Worm (Caenorhabditis elegans) whole organism, L4 larva: ENCODE results near the gene T07C4.12.

ENCODE experiments used
- D1046.2 ChIP-seq: fragments of 200-800 bp; sonication (Bioruptor generic); IDR thresholded peaks from 2 replicates; pipeline ENCODE4 v1.3.6; 2022; ENCODE audit warnings: missing genetic modification characterization, missing compliant biosample characterization
- T20F7.1 ChIP-seq: fragments of 200-800 bp; sonication (Bioruptor generic); optimal IDR thresholded peaks from 2 replicates; lab custom pipeline; 2018; ENCODE audit warnings: mild to moderate bottlenecking, missing genetic modification characterization, missing compliant biosample characterization
- T26A8.4 ChIP-seq: fragments of 200-800 bp; sonication (Bioruptor generic); IDR thresholded peaks from 2 replicates; pipeline ENCODE4 v1.3.6; 2022; ENCODE audit warnings: missing genetic modification characterization, missing compliant biosample characterization
- Y105C5A.15 ChIP-seq: fragments of 200-800 bp; sonication (Bioruptor generic); IDR thresholded peaks from 2 replicates; pipeline ENCODE4 v1.3.6; 2022; ENCODE audit warnings: missing genetic modification characterization, missing compliant biosample characterization
- ZK546.5 ChIP-seq, 2 experiments: sonication (generic microtip); optimal IDR thresholded peaks; 2 replicates each; lab custom pipeline; 2017; ENCODE audit warnings: missing biosample characterization in 2 of 2, missing genetic modification characterization in 2 of 2
- ceh-20 ChIP-seq: fragments of 200-800 bp; sonication (Bioruptor generic); IDR thresholded peaks from 2 replicates; pipeline ENCODE4 v1.3.6; 2022; ENCODE audit warnings: missing genetic modification reagents, missing genetic modification characterization, missing compliant biosample characterization
- ceh-28 ChIP-seq: fragments of 150-350 bp; optimal IDR thresholded peaks from 2 replicates; lab custom pipeline; 2014; ENCODE audit warnings: missing biosample characterization, missing genetic modification reagents, missing genetic modification characterization
- ceh-32 ChIP-seq: sonication (generic microtip); optimal IDR thresholded peaks from 2 replicates; lab custom pipeline; 2016; ENCODE audit warnings: mild to moderate bottlenecking, missing genetic modification characterization, missing compliant biosample characterization; ENCODE audit not compliant: poor library complexity
- ctbp-1 ChIP-seq: fragments of 200-800 bp; sonication (Bioruptor generic); IDR thresholded peaks from 2 replicates; pipeline ENCODE4 v1.3.6; 2022; ENCODE audit warnings: missing genetic modification reagents, missing genetic modification characterization, missing compliant biosample characterization
- dmd-6 ChIP-seq: fragments of 200-800 bp; sonication (Bioruptor generic); IDR thresholded peaks from 2 replicates; pipeline ENCODE4 v1.3.6; 2022; ENCODE audit warnings: missing genetic modification reagents, missing genetic modification characterization, missing compliant biosample characterization
- dmd-9 ChIP-seq: fragments of 200-800 bp; sonication (Bioruptor generic); IDR thresholded peaks from 2 replicates; pipeline ENCODE4 v1.3.6; 2022; ENCODE audit warnings: missing genetic modification reagents, missing genetic modification characterization, missing compliant biosample characterization
- dpl-1 ChIP-seq: fragments of 150-350 bp; optimal IDR thresholded peaks from 2 replicates; lab custom pipeline; 2014; ENCODE audit warnings: missing biosample characterization, missing genetic modification reagents, missing genetic modification characterization
- egl-27 ChIP-seq: sonication (generic microtip); optimal IDR thresholded peaks from 3 replicates; lab custom pipeline; 2017; ENCODE audit warnings: missing biosample characterization, missing genetic modification reagents, missing genetic modification characterization
- fkh-10 ChIP-seq: fragments of 150-350 bp; optimal IDR thresholded peaks from 2 replicates; lab custom pipeline; 2014; ENCODE audit warnings: missing biosample characterization, missing genetic modification reagents, missing genetic modification characterization
- gei-8 ChIP-seq: fragments of 200-800 bp; sonication (Bioruptor generic); optimal IDR thresholded peaks from 2 replicates; lab custom pipeline; 2018; ENCODE audit warnings: mild to moderate bottlenecking, missing genetic modification characterization, missing compliant biosample characterization
- hlh-11 ChIP-seq: fragments of 200-800 bp; sonication (Bioruptor generic); optimal IDR thresholded peaks from 2 replicates; lab custom pipeline; 2018; ENCODE audit warnings: mild to moderate bottlenecking, missing genetic modification characterization, missing compliant biosample characterization
- hlh-30 ChIP-seq: sonication (generic microtip); optimal IDR thresholded peaks from 2 replicates; lab custom pipeline; 2017; ENCODE audit warnings: antibody characterized with exemption, mild to moderate bottlenecking, missing genetic modification characterization, missing compliant biosample characterization; ENCODE audit not compliant: insufficient read depth
- jun-1 ChIP-seq: fragments of 150-350 bp; optimal IDR thresholded peaks from 2 replicates; lab custom pipeline; 2014; ENCODE audit warnings: missing biosample characterization, missing genetic modification reagents, missing genetic modification characterization
- lim-7 ChIP-seq: fragments of 200-800 bp; sonication (Bioruptor generic); IDR thresholded peaks from 2 replicates; pipeline ENCODE4 v1.3.6; 2022; ENCODE audit warnings: missing genetic modification characterization, missing compliant biosample characterization
- lin-1 ChIP-seq: fragments of 200-800 bp; sonication (Bioruptor generic); IDR thresholded peaks from 2 replicates; pipeline ENCODE4 v1.3.6; 2022; ENCODE audit warnings: missing genetic modification reagents, missing genetic modification characterization, missing compliant biosample characterization
- lin-15B ChIP-seq: fragments of 150-350 bp; sonication (generic microtip); optimal IDR thresholded peaks from 3 replicates; lab custom pipeline; 2014; ENCODE audit warnings: missing biosample characterization, missing genetic modification characterization
- lir-3 ChIP-seq: sonication (generic microtip); optimal IDR thresholded peaks from 2 replicates; lab custom pipeline; 2016; ENCODE audit warnings: mild to moderate bottlenecking, missing genetic modification characterization, missing compliant biosample characterization
- mes-2 ChIP-seq: sonication (generic microtip); optimal IDR thresholded peaks from 2 replicates; lab custom pipeline; 2016; ENCODE audit warnings: missing genotype, mild to moderate bottlenecking, missing genetic modification characterization, missing compliant biosample characterization; ENCODE audit not compliant: poor library complexity, severe bottlenecking
- mxl-2 ChIP-seq: fragments of 200-800 bp; sonication (Bioruptor generic); conservative IDR thresholded peaks from 2 replicates; pipeline ENCODE4 v1.3.6; 2022; ENCODE audit warnings: missing genetic modification reagents, missing genetic modification characterization, missing compliant biosample characterization
- nhr-10 ChIP-seq: fragments of 150-350 bp; optimal IDR thresholded peaks from 2 replicates; lab custom pipeline; 2014; ENCODE audit warnings: missing biosample characterization, missing genetic modification characterization
- nhr-28 ChIP-seq: fragments of 150-350 bp; optimal IDR thresholded peaks from 2 replicates; lab custom pipeline; 2014; ENCODE audit warnings: missing biosample characterization, missing genetic modification characterization
- nhr-42 ChIP-seq: fragments of 200-800 bp; sonication (Bioruptor generic); IDR thresholded peaks from 2 replicates; pipeline ENCODE4 v1.3.6; 2022; ENCODE audit warnings: missing genetic modification characterization, missing compliant biosample characterization
- nhr-48 ChIP-seq: sonication (generic microtip); optimal IDR thresholded peaks from 2 replicates; lab custom pipeline; 2016; ENCODE audit warnings: mild to moderate bottlenecking, missing genetic modification characterization, missing compliant biosample characterization
- nhr-77 ChIP-seq: fragments of 150-350 bp; optimal IDR thresholded peaks from 2 replicates; lab custom pipeline; 2014; ENCODE audit warnings: missing biosample characterization, missing genetic modification characterization
- php-3 ChIP-seq: fragments of 200-800 bp; sonication (Bioruptor generic); IDR thresholded peaks from 2 replicates; pipeline ENCODE4 v1.3.6; 2022; ENCODE audit warnings: missing genetic modification reagents, missing genetic modification characterization, missing compliant biosample characterization
- pqm-1 ChIP-seq: sonication (generic microtip); optimal IDR thresholded peaks from 2 replicates; lab custom pipeline; 2017; ENCODE audit warnings: missing biosample characterization, missing genetic modification characterization
- saeg-2 ChIP-seq: fragments of 200-800 bp; sonication (Bioruptor generic); IDR thresholded peaks from 2 replicates; pipeline ENCODE4 v1.3.6; 2022; ENCODE audit warnings: missing genetic modification reagents, missing genetic modification characterization, missing compliant biosample characterization
- spr-3 ChIP-seq: fragments of 200-800 bp; sonication (Bioruptor generic); optimal IDR thresholded peaks from 2 replicates; lab custom pipeline; 2018; ENCODE audit warnings: mild to moderate bottlenecking, missing genetic modification characterization, missing compliant biosample characterization
- tag-97 ChIP-seq: fragments of 200-800 bp; sonication (Bioruptor generic); IDR thresholded peaks from 2 replicates; pipeline ENCODE4 v1.3.6; 2022; ENCODE audit warnings: missing genetic modification characterization, missing compliant biosample characterization
- unc-62 ChIP-seq, 3 experiments: fragments of 150-350 bp in 1 of 3; sonication (generic microtip); optimal IDR thresholded peaks in 2 of 3; peaks in 1 of 3; 1 replicate in 1 of 3; 2 replicates in 2 of 3; lab custom pipeline; 2014 to 2017; ENCODE audit warnings: missing biosample characterization in 3 of 3, missing genetic modification characterization in 3 of 3, missing genetic modification reagents in 3 of 3, missing genotype in 1 of 3
- vab-7 ChIP-seq: fragments of 200-800 bp; sonication (Bioruptor generic); IDR thresholded peaks from 2 replicates; pipeline ENCODE4 v1.3.6; 2022; ENCODE audit warnings: missing genetic modification reagents, missing genetic modification characterization, missing compliant biosample characterization
- zfp-2 ChIP-seq: sonication (generic microtip); optimal IDR thresholded peaks from 2 replicates; lab custom pipeline; 2016; ENCODE audit warnings: mild to moderate bottlenecking, missing genetic modification characterization, missing compliant biosample characterization
- zip-11 ChIP-seq: fragments of 200-800 bp; sonication (Bioruptor generic); IDR thresholded peaks from 2 replicates; pipeline ENCODE4 v1.3.6; 2022; ENCODE audit warnings: missing genetic modification characterization, missing compliant biosample characterization
- zip-2 ChIP-seq: fragments of 150-350 bp; optimal IDR thresholded peaks from 2 replicates; lab custom pipeline; 2014; ENCODE audit warnings: missing biosample characterization, missing genetic modification characterization

The T07C4.12 gene

DNA sequence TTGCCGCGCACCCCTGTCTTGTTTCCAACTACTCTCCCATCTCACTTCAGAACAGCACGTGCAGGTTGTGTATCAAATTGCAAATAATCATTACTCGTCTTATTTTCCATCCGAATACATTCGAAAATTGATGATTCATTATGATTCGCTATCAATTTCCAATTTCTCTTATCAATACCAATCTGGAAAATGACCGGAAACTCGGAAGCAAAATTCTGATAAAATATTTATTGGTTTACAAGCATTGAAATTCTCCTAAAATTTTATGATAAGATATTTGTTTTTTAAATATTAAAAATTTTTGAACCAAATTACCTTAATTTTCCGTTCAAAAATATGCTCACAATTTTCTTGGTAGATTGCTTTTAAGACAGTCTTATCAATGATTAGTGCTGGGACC, 27.2 kb downstream of the T07C4.12 start:
- TF ChIP-seq ceh-28 (tag; lab: Kevin White, UChicago) (no peak), php-3 (GFP tag; lab: Robert Waterston, UW) (0 out of 2 replicates have a peak, but pooled peaks have one; percentile 39), pqm-1 (tag; lab: Kevin White, UChicago) (peak; percentile 58), fkh-10 (GFP tag; lab: Kevin White, UChicago) (no peak), nhr-28 (tag; lab: Kevin White, UChicago) (peak; percentile 34), lin-1 (GFP tag; lab: Robert Waterston, UW) (0 out of 2 replicates have a peak, but pooled peaks have one; percentile 33), D1046.2 (no peak), dmd-6 (GFP tag; lab: Robert Waterston, UW) (peak; percentile 21; the same call in 1 of the 2 replicates)

ce11 chrIII:10300078-10300477, 32.4 kb downstream of the T07C4.12 start, which contains the start of gene vglu-3:
Gene vglu-3, plus strand, starts transcription at chrIII:10300378.
- no peak for TF ChIP-seq zfp-2 (tag; lab: Kevin White, UChicago)
- TF ChIP-seq unc-62 (GFP tag; optimal IDR thresholded peaks at IDR 0.05 in 1 of 2; lab: Kevin White, UChicago) = peak in 1 of 2 experiments; percentile 72
- TF ChIP-seq unc-62 (tag; optimal IDR thresholded peaks at IDR 0.05; lab: Kevin White, UChicago) = no peak

ce11 chrIII:10296904-10297303, 35.6 kb downstream of the T07C4.12 start:
- no peak for TF ChIP-seq saeg-2
- TF ChIP-seq zip-11 (GFP tag; lab: Robert Waterston, UW) = no peak
- TF ChIP-seq unc-62 (GFP tag; optimal IDR thresholded peaks at IDR 0.05 in 1 of 2; lab: Kevin White, UChicago) = peak in 1 of 2 experiments; percentile 72
- TF ChIP-seq unc-62 (tag; optimal IDR thresholded peaks at IDR 0.05; lab: Kevin White, UChicago) = no peak
- TF ChIP-seq nhr-48 (tag; lab: Kevin White, UChicago) = no peak
- TF ChIP-seq php-3 (GFP tag; lab: Robert Waterston, UW) = peak; percentile 23; the same call in 1 of the 2 replicates
- 0 out of 2 replicates have a peak, but pooled peaks have one; percentile 12 for TF ChIP-seq ceh-20 (GFP tag; lab: Robert Waterston, UW)
- no peak for TF ChIP-seq zip-2
- no peak for TF ChIP-seq egl-27
- no peak for TF ChIP-seq hlh-11
- no peak for TF ChIP-seq tag-97 (GFP tag; lab: Robert Waterston, UW)
- TF ChIP-seq, all 104 proteins: peak for 3

- TF ChIP-seq dpl-1 (GFP tag; lab: Kevin White, UChicago) (no peak), nhr-48 (tag; lab: Kevin White, UChicago) (no peak), ceh-32 (tag; lab: Kevin White, UChicago) (no peak), spr-3 (GFP tag; lab: Kevin White, UChicago) (no peak), ZK546.5 (tag; optimal IDR thresholded peaks at IDR 0.05; lab: Kevin White, UChicago) (no peak), egl-27 (no peak), nhr-42 (GFP tag; lab: Robert Waterston, UW) (no peak), dmd-9 (GFP tag; lab: Robert Waterston, UW) (no peak), fkh-10 (GFP tag; lab: Kevin White, UChicago) (no peak), nhr-28 (tag; lab: Kevin White, UChicago) (no peak)
Observed at ce11 chrIII:10294837-10295236, 37.6 kb downstream of the T07C4.12 start, which contains the start of gene vglu-2. Gene vglu-2, plus strand, starts transcription at chrIII:10295137.

DNA sequence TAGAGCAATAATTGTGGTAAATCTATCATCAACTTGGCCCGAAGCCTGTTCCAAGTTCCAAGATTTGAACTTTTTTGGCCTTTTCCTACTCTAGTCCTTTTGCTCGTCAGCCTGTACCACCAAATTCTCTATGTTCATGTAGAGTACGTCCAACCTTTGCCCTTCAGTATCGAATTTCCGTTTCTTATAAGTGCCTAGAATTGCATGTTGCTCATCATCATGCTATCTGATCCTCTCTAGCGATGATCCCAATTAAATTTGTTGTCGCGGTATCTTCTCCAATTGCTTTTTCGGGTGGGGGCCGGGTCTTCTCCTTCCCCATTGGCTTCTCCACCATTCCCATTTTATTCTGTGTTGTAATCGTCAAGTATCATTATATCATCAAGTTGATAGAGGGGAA, 38.5 kb downstream of the T07C4.12 start:
- TF ChIP-seq unc-62 (GFP tag; optimal IDR thresholded peaks at IDR 0.05 in 1 of 2; lab: Kevin White, UChicago) (peak in 1 of 2 experiments; percentile 94), unc-62 (tag; optimal IDR thresholded peaks at IDR 0.05; lab: Kevin White, UChicago) (no peak), lin-15B (tag; lab: Kevin White, UChicago) (no peak)

DNA sequence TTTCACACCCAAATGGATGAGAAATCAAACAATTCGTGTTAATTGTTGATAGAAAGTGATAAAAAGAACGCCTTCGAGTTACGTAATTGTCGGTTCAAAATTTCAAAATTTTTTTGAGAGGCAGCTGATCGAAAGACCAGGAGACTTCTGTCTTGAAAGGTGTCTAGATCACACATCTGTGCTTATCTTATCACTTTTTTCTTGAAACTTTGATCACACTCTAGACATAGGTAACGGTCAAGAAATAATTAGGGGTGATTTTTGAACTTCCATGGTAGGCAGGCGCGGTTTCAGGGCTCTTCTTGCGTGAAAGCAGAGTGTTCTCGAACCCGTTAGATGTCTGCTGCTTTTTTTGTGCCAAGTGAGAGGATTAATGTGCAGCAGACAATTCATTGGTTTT, 39.1 kb downstream of the T07C4.12 start:
- TF ChIP-seq dmd-6 (GFP tag; lab: Robert Waterston, UW) = peak; percentile 35
- TF ChIP-seq mxl-2 (GFP tag; lab: Robert Waterston, UW) = no peak
- TF ChIP-seq nhr-10 (tag; lab: Kevin White, UChicago) = no peak
- TF ChIP-seq T26A8.4 (GFP tag; lab: Robert Waterston, UW) = no peak
- TF ChIP-seq gei-8 (GFP tag; lab: Kevin White, UChicago) = no peak
- TF ChIP-seq dmd-9 (GFP tag; lab: Robert Waterston, UW) = no peak
- no peak for TF ChIP-seq Y105C5A.15 (GFP tag; lab: Robert Waterston, UW)
- no peak for TF ChIP-seq lir-3 (tag; lab: Kevin White, UChicago)
- TF ChIP-seq php-3 (GFP tag; lab: Robert Waterston, UW) = no peak
- no peak for TF ChIP-seq nhr-42 (GFP tag; lab: Robert Waterston, UW)
- TF ChIP-seq nhr-77 (tag; lab: Kevin White, UChicago) = no peak
- TF ChIP-seq jun-1 (tag; lab: Kevin White, UChicago) = no peak
- TF ChIP-seq hlh-30 = peak; percentile 25
- TF ChIP-seq vab-7 (GFP tag; lab: Robert Waterston, UW) = no peak
- TF ChIP-seq lim-7 (GFP tag; lab: Robert Waterston, UW) = 0 out of 2 replicates have a peak, but pooled peaks have one; percentile 42
- TF ChIP-seq ctbp-1 (GFP tag; lab: Robert Waterston, UW) = no peak
- TF ChIP-seq T20F7.1 = no peak
- no peak for TF ChIP-seq mes-2 (tag; lab: Kevin White, UChicago)
- TF ChIP-seq dpl-1 (GFP tag; lab: Kevin White, UChicago) = no peak
